Worm (Caenorhabditis elegans): ENCODE measurements around the gene C17C3.3.
A peak's percentile ranks its signal among the peaks of the same experiment; 100 is the strongest.

The C17C3.3 gene

DNA sequence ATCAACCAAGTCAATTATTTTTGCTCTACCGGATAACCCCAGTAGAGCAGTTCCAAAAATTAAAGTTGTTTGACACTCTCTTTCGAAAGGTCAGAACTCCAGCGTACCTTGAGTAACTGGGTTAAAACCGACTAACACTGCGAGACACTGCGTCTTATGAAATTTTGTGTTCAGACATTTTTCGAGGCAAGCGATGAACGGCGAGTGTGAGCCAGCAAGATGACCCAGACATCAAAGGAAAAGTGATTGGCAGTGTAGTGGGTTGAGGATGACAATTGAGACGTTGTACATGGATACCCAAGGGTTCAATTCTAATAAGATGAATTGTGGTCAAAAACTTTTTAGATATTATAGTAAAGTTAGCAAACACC is 17.4 kb upstream of the C17C3.3 start:
- TF ChIP-seq mab-9 (GFP tag; IDR thresholded peaks at IDR 0.05) (no peak), ama-1 (optimal IDR thresholded peaks at IDR 0.05) (peak; percentile 97), lin-35 (GFP tag; optimal IDR thresholded peaks at IDR 0.05) (peak; percentile 15 to 59), nhr-77 (tag; optimal IDR thresholded peaks at IDR 0.05) (peak; percentile 78), nhr-47 (tag; optimal IDR thresholded peaks at IDR 0.05) (peak; percentile 53), nhr-237 (tag; optimal IDR thresholded peaks at IDR 0.05) (no peak), egl-27 (tag; optimal IDR thresholded peaks at IDR 0.05) (no peak), nhr-76 (tag; optimal IDR thresholded peaks at IDR 0.05) (peak; percentile 9), ztf-11 (tag; optimal IDR thresholded peaks at IDR 0.05) (no peak), rnt-1 (tag; optimal IDR thresholded peaks at IDR 0.05) (peak; percentile 91), nhr-20 (tag; optimal IDR thresholded peaks at IDR 0.05) (peak; percentile 77), snu-23 (GFP tag; optimal IDR thresholded peaks at IDR 0.05) (peak; percentile 70), jun-1 (tag; optimal IDR thresholded peaks at IDR 0.05) (peak; percentile 58), nhr-71 (tag; optimal IDR thresholded peaks at IDR 0.05) (peak; percentile 79), skn-1 (tag; optimal IDR thresholded peaks at IDR 0.05) (peak; percentile 26), snpc-4 (tag; optimal IDR thresholded peaks at IDR 0.05) (peak; percentile 98), nhr-90 (tag; optimal IDR thresholded peaks at IDR 0.05; ENCODE audit: poor library complexity) (peak; percentile 69), C16A3.4 (tag; optimal IDR thresholded peaks at IDR 0.05) (peak; percentile 63), ztf-4 (tag; optimal IDR thresholded peaks at IDR 0.05) (peak; percentile 37), Y116A8C.19 (tag; optimal IDR thresholded peaks at IDR 0.05; ENCODE audit: borderline replicate concordance) (no peak), fkh-10 (GFP tag; optimal IDR thresholded peaks at IDR 0.05) (no peak), C04F5.9 (tag; optimal IDR thresholded peaks at IDR 0.05) (peak; percentile 57), efl-1 (optimal IDR thresholded peaks at IDR 0.05) (peak; percentile 33 to 37), efl-1 (GFP tag; optimal IDR thresholded peaks at IDR 0.05 in 1 of 2) (peak in 1 of 2 experiments; percentile 91), swsn-7 (tag; optimal IDR thresholded peaks at IDR 0.05) (peak; percentile 95), dsc-1 (tag; optimal IDR thresholded peaks at IDR 0.05) (peak; percentile 5), unc-98 (GFP tag; IDR thresholded peaks at IDR 0.05) (no peak), nhr-85 (tag) (peak; percentile 66), xbp-1 (tag; optimal IDR thresholded peaks at IDR 0.05) (peak; percentile 27), nhr-84 (tag; optimal IDR thresholded peaks at IDR 0.05) (peak; percentile 40), efl-3 (GFP tag; optimal IDR thresholded peaks at IDR 0.05) (no peak), nhr-19 (GFP tag; conservative IDR thresholded peaks at IDR 0.05) (peak; percentile 82), mdl-1 (tag; optimal IDR thresholded peaks at IDR 0.05) (peak in 1 of 2 experiments; percentile 46), ceh-8 (GFP tag; optimal IDR thresholded peaks at IDR 0.05) (no peak), lin-14 (GFP tag; optimal IDR thresholded peaks at IDR 0.05) (peak; percentile 32), pqm-1 (tag; optimal IDR thresholded peaks at IDR 0.05) (no peak), egl-13 (tag; optimal IDR thresholded peaks at IDR 0.05) (no peak), F16B12.6 (tag; optimal IDR thresholded peaks at IDR 0.05) (peak; percentile 24), grh-1 (GFP tag; IDR thresholded peaks at IDR 0.05) (no peak), ceh-82 (tag; optimal IDR thresholded peaks at IDR 0.05) (peak in 1 of 3 experiments; percentile 29), lsy-2 (tag; optimal IDR thresholded peaks at IDR 0.05) (peak; percentile 50 to 72), ceh-88 (GFP tag; IDR thresholded peaks at IDR 0.05) (no peak), sox-4 (tag; optimal IDR thresholded peaks at IDR 0.05) (no peak), dpl-1 (GFP tag; optimal IDR thresholded peaks at IDR 0.05) (peak; percentile 11 to 47 (median 25)), zip-4 (GFP tag; optimal IDR thresholded peaks at IDR 0.05) (no peak), lin-13 (GFP tag; optimal IDR thresholded peaks at IDR 0.05) (peak; percentile 31), elt-2 (tag; optimal IDR thresholded peaks at IDR 0.05) (peak; percentile 77), lin-39 (tag; optimal IDR thresholded peaks at IDR 0.05) (peak; percentile 70), lin-15B (tag; optimal IDR thresholded peaks at IDR 0.05) (no peak)
